Fruit fly (Drosophila melanogaster): ENCODE data around the gene CG8813.

Gene CG8813

dm6 chr2L:2874542-2875194 is 5.2 kb downstream of the CG8813 start, which contains the start of gene CG8814 (continued):
- TF ChIP-seq ara (GFP tag; IDR thresholded peaks at IDR 0.05) (no peak), BEAF-32 (GFP tag; optimal IDR thresholded peaks at IDR 0.05) (peak; percentile 97), sna (GFP tag; IDR thresholded peaks at IDR 0.05; ENCODE audit: partially characterized antibody) (no peak), MESR4 (GFP tag; optimal IDR thresholded peaks at IDR 0.05) (peak; percentile 61), GATAe (GFP tag; conservative IDR thresholded peaks at IDR 0.05) (no peak; the same call in 1 of the 2 replicates), eve (GFP tag; optimal IDR thresholded peaks at IDR 0.05) (no peak), CG10979 (tag; optimal IDR thresholded peaks at IDR 0.05) (peak; percentile 46), h (optimal IDR thresholded peaks at IDR 0.05) (no peak), bcd (GFP tag; optimal IDR thresholded peaks at IDR 0.05) (peak; percentile 67), CG4424 (GFP tag; optimal IDR thresholded peaks at IDR 0.05) (peak; percentile 76), gt (GFP tag; IDR thresholded peaks at IDR 0.05) (no peak), pb (GFP tag; optimal IDR thresholded peaks at IDR 0.05) (no peak), CG6272 (GFP tag; IDR thresholded peaks at IDR 0.05) (peak; percentile 75), toy (GFP tag; IDR thresholded peaks at IDR 0.05) (no peak), CG3838 (GFP tag; optimal IDR thresholded peaks at IDR 0.05) (no peak), Xbp1 (GFP tag; optimal IDR thresholded peaks at IDR 0.05) (peak; percentile 75), tx (GFP tag; optimal IDR thresholded peaks at IDR 0.05) (no peak), dm (GFP tag; optimal IDR thresholded peaks at IDR 0.05) (no peak), vnd (GFP tag; IDR thresholded peaks at IDR 0.05; ENCODE audit: partially characterized antibody) (peak; percentile 76), Aef1 (GFP tag; IDR thresholded peaks at IDR 0.05) (peak; percentile 83), CG3281 (GFP tag; optimal IDR thresholded peaks at IDR 0.05) (peak; percentile 58), chinmo (GFP tag; IDR thresholded peaks at IDR 0.05; ENCODE audit: partially characterized antibody) (peak; percentile 96), Oaz (GFP tag; IDR thresholded peaks at IDR 0.05) (0 out of 2 replicates have a peak, but pooled peaks have one; percentile 29), Spps (tag; optimal IDR thresholded peaks at IDR 0.05) (no peak), Mes4 (GFP tag; optimal IDR thresholded peaks at IDR 0.05) (no peak), hkb (optimal IDR thresholded peaks at IDR 0.05) (no peak), hkb (GFP tag; IDR thresholded peaks at IDR 0.05) (no peak), kni (GFP tag; optimal IDR thresholded peaks at IDR 0.05) (peak; percentile 33), Trl (optimal IDR thresholded peaks at IDR 0.05) (peak in 1 of 2 experiments; percentile 63), Trl (GFP tag; optimal IDR thresholded peaks at IDR 0.05) (peak; percentile 30), row (GFP tag; IDR thresholded peaks at IDR 0.05) (peak; percentile 94), cato (GFP tag; optimal IDR thresholded peaks at IDR 0.05; ENCODE audit: borderline replicate concordance) (peak; percentile 48), CG10209 (GFP tag; optimal IDR thresholded peaks at IDR 0.05) (peak; percentile 58), CG12104 (GFP tag; optimal IDR thresholded peaks at IDR 0.05) (peak; percentile 68), CG12236 (GFP tag; optimal IDR thresholded peaks at IDR 0.05) (no peak), Atf3 (GFP tag; optimal IDR thresholded peaks at IDR 0.05) (peak; percentile 8), HmgZ (tag; optimal IDR thresholded peaks at IDR 0.05) (no peak), ftz-f1 (GFP tag; optimal IDR thresholded peaks at IDR 0.05) (no peak), tio (GFP tag; optimal IDR thresholded peaks at IDR 0.05) (peak; percentile 59), CG18262 (tag; optimal IDR thresholded peaks at IDR 0.05) (peak; percentile 69), pnt (GFP tag; optimal IDR thresholded peaks at IDR 0.05) (no peak), Six4 (GFP tag; optimal IDR thresholded peaks at IDR 0.05) (peak; percentile 36), C15 (GFP tag; IDR thresholded peaks at IDR 0.05) (0 out of 3 replicates have a peak, but pooled peaks have one; percentile 29), Mad (GFP tag; optimal IDR thresholded peaks at IDR 0.05) (peak; percentile 39), tap (tag; optimal IDR thresholded peaks at IDR 0.05) (no peak), ken (GFP tag; IDR thresholded peaks at IDR 0.05) (peak; percentile 61; the same call in 2 of the 3 replicates), CG8359 (GFP tag; optimal IDR thresholded peaks at IDR 0.05; ENCODE audit: borderline replicate concordance) (no peak), sob (GFP tag; IDR thresholded peaks at IDR 0.05) (peak; percentile 74), kay (GFP tag; optimal IDR thresholded peaks at IDR 0.05) (peak; percentile 53), Adf1 (GFP tag; IDR thresholded peaks at IDR 0.05) (peak; percentile 40), CG7786 (GFP tag; optimal IDR thresholded peaks at IDR 0.05) (peak; percentile 15)
